Worm (Caenorhabditis elegans) whole organism, L3 larva: ENCODE measurements around the gene F47C12.8.
A peak's percentile ranks its signal among the peaks of the same experiment; 100 is the strongest.

ENCODE experiments used
- R02D3.7 ChIP-seq: fragments of 150-350 bp; optimal IDR thresholded peaks from 2 replicates; lab custom pipeline; 2014; ENCODE audit warnings: missing biosample characterization, missing genetic modification characterization
- ZK546.5 ChIP-seq: sonication (generic microtip); optimal IDR thresholded peaks from 2 replicates; lab custom pipeline; 2017; ENCODE audit warnings: missing biosample characterization, missing genetic modification characterization
- aly-2 ChIP-seq: fragments of 150-350 bp; optimal IDR thresholded peaks from 2 replicates; lab custom pipeline; 2014; ENCODE audit warnings: missing biosample characterization, missing genetic modification characterization
- ama-1 ChIP-seq: fragments of 150-350 bp; optimal IDR thresholded peaks from 2 replicates; lab custom pipeline; 2018
- ceh-28 ChIP-seq: fragments of 150-350 bp; optimal IDR thresholded peaks from 2 replicates; lab custom pipeline; 2014; ENCODE audit warnings: missing biosample characterization, missing genetic modification reagents, missing genetic modification characterization
- ceh-82 ChIP-seq: fragments of 150-350 bp; optimal IDR thresholded peaks from 2 replicates; lab custom pipeline; 2014; ENCODE audit warnings: missing biosample characterization, missing genetic modification characterization
- ceh-9 ChIP-seq: sonication (generic microtip); optimal IDR thresholded peaks from 2 replicates; lab custom pipeline; 2018; ENCODE audit warnings: missing biosample characterization, missing genetic modification characterization
- daf-12 ChIP-seq: fragments of 150-350 bp; optimal IDR thresholded peaks from 2 replicates; lab custom pipeline; 2014; ENCODE audit warnings: missing biosample characterization, missing genetic modification reagents, missing genetic modification characterization
- egl-27 ChIP-seq: sonication (generic microtip); optimal IDR thresholded peaks from 4 replicates; lab custom pipeline; 2017; ENCODE audit warnings: missing biosample characterization, missing genetic modification reagents, missing genetic modification characterization
- egl-5 ChIP-seq: fragments of 150-350 bp; optimal IDR thresholded peaks from 2 replicates; lab custom pipeline; 2017; ENCODE audit warnings: missing biosample characterization, missing genetic modification reagents, missing genetic modification characterization, inconsistent platforms
- elt-1 ChIP-seq: fragments of 150-350 bp; optimal IDR thresholded peaks from 2 replicates; lab custom pipeline; 2014; ENCODE audit warnings: missing biosample characterization, missing genetic modification characterization
- elt-2 ChIP-seq: sonication (generic microtip); optimal IDR thresholded peaks from 2 replicates; lab custom pipeline; 2016; ENCODE audit warnings: missing genetic modification reagents, mild to moderate bottlenecking, missing genetic modification characterization, missing compliant biosample characterization
- eor-1 ChIP-seq, 2 experiments: fragments of 150-350 bp; optimal IDR thresholded peaks; 2 replicates each; lab custom pipeline; 2014 to 2018; ENCODE audit warnings: missing biosample characterization in 2 of 2, missing genetic modification characterization in 2 of 2
- fkh-10 ChIP-seq: sonication (generic microtip); optimal IDR thresholded peaks from 2 replicates; lab custom pipeline; 2017; ENCODE audit warnings: missing biosample characterization, missing genetic modification reagents, missing genetic modification characterization
- fkh-2 ChIP-seq: fragments of 150-350 bp; optimal IDR thresholded peaks from 2 replicates; lab custom pipeline; 2014; ENCODE audit warnings: missing biosample characterization, missing genetic modification reagents, missing genetic modification characterization
- fos-1 ChIP-seq: fragments of 150-350 bp; optimal IDR thresholded peaks from 2 replicates; lab custom pipeline; 2014; ENCODE audit warnings: missing biosample characterization, missing genetic modification characterization
- hmg-11 ChIP-seq: sonication (generic microtip); optimal IDR thresholded peaks from 2 replicates; lab custom pipeline; 2016; ENCODE audit warnings: missing genetic modification characterization, missing compliant biosample characterization
- lin-39 ChIP-seq: fragments of 150-350 bp; optimal IDR thresholded peaks from 2 replicates; lab custom pipeline; 2018; ENCODE audit warnings: missing biosample characterization, missing genetic modification reagents, missing genetic modification characterization
- lsy-12 ChIP-seq: sonication (generic microtip); optimal IDR thresholded peaks from 2 replicates; lab custom pipeline; 2016; ENCODE audit warnings: mild to moderate bottlenecking, missing genetic modification characterization, missing compliant biosample characterization
- mml-1 ChIP-seq: fragments of 150-350 bp; sonication (generic microtip); optimal IDR thresholded peaks from 3 replicates; lab custom pipeline; 2014; ENCODE audit warnings: missing biosample characterization, missing genetic modification characterization
- nfya-1 ChIP-seq: sonication (generic microtip); optimal IDR thresholded peaks from 2 replicates; lab custom pipeline; 2017; ENCODE audit warnings: missing genetic modification characterization, mild to moderate bottlenecking, missing compliant biosample characterization, antibody characterized with exemption, moderate library complexity; ENCODE audit not compliant: insufficient read depth
- nhr-11 ChIP-seq: fragments of 150-350 bp; optimal IDR thresholded peaks from 2 replicates; lab custom pipeline; 2014; ENCODE audit warnings: missing biosample characterization, missing genetic modification characterization
- nhr-12 ChIP-seq: fragments of 150-350 bp; optimal IDR thresholded peaks from 2 replicates; lab custom pipeline; 2014; ENCODE audit warnings: missing biosample characterization, missing genetic modification characterization
- nhr-23 ChIP-seq: fragments of 150-350 bp; optimal IDR thresholded peaks from 2 replicates; lab custom pipeline; 2014; ENCODE audit warnings: missing biosample characterization, missing genetic modification reagents, missing genetic modification characterization
- nhr-237 ChIP-seq: fragments of 150-350 bp; optimal IDR thresholded peaks from 2 replicates; lab custom pipeline; 2014; ENCODE audit warnings: missing biosample characterization, missing genetic modification characterization
- nhr-25 ChIP-seq: sonication (generic microtip); optimal IDR thresholded peaks from 2 replicates; lab custom pipeline; 2017; ENCODE audit warnings: missing biosample characterization, missing genetic modification characterization
- nhr-43 ChIP-seq: sonication (generic microtip); optimal IDR thresholded peaks from 2 replicates; lab custom pipeline; 2016; ENCODE audit warnings: mild to moderate bottlenecking, missing genetic modification characterization, missing compliant biosample characterization; ENCODE audit not compliant: poor library complexity, severe bottlenecking
- nhr-67 ChIP-seq: fragments of 150-350 bp; optimal IDR thresholded peaks from 2 replicates; lab custom pipeline; 2014; ENCODE audit warnings: missing biosample characterization, missing genetic modification characterization
- nhr-76 ChIP-seq: fragments of 150-350 bp; sonication (generic microtip); optimal IDR thresholded peaks from 5 replicates; lab custom pipeline; 2014; ENCODE audit warnings: missing biosample characterization, missing genetic modification characterization
- nhr-77 ChIP-seq: fragments of 150-350 bp; optimal IDR thresholded peaks from 2 replicates; lab custom pipeline; 2014; ENCODE audit warnings: missing biosample characterization, missing genetic modification characterization
- pha-4 ChIP-seq: fragments of 150-350 bp; optimal IDR thresholded peaks from 2 replicates; lab custom pipeline; 2014; ENCODE audit warnings: missing biosample characterization, missing genetic modification reagents, missing genetic modification characterization
- sea-2 ChIP-seq: fragments of 150-350 bp; sonication (generic microtip); optimal IDR thresholded peaks from 4 replicates; lab custom pipeline; 2014; ENCODE audit warnings: missing biosample characterization, missing genetic modification reagents, missing genetic modification characterization
- snpc-4 ChIP-seq: fragments of 150-350 bp; optimal IDR thresholded peaks from 2 replicates; lab custom pipeline; 2014; ENCODE audit warnings: missing biosample characterization, missing genetic modification characterization
- tbx-2 ChIP-seq: sonication (generic microtip); optimal IDR thresholded peaks from 2 replicates; lab custom pipeline; 2016; ENCODE audit warnings: mild to moderate bottlenecking, missing genetic modification characterization, missing compliant biosample characterization
- unc-39 ChIP-seq: sonication (generic microtip); optimal IDR thresholded peaks from 4 replicates; lab custom pipeline; 2017; ENCODE audit warnings: missing biosample characterization, missing genetic modification characterization
- zag-1 ChIP-seq: fragments of 150-350 bp; optimal IDR thresholded peaks from 2 replicates; lab custom pipeline; 2014; ENCODE audit warnings: missing biosample characterization, missing genetic modification characterization
- ztf-11 ChIP-seq: fragments of 150-350 bp; optimal IDR thresholded peaks from 2 replicates; lab custom pipeline; 2014; ENCODE audit warnings: missing biosample characterization, missing genetic modification characterization
- ztf-4 ChIP-seq: fragments of 150-350 bp; optimal IDR thresholded peaks from 2 replicates; lab custom pipeline; 2014; ENCODE audit warnings: missing biosample characterization, missing genetic modification characterization

Gene F47C12.8

DNA sequence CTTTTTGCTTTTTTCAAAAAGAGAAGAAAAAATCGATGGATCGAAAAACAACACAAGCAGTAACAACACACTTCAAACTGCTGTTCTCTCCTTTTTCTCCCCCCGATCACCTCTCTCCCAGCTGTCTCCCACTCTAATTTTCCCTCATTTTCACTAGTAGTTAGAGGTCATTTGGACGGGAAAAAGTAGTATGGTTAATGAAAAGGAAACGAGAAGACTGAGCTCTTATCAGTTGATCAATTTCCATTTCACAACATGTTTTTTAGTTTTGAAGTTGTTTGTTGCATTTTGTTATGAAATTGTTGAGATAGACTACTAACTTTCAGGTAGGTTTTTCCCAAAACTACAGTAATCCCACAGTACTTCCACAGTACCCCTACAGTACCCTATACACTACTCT is 10.0 kb upstream of the F47C12.8 start:
- TF ChIP-seq egl-5 (tag; lab: Kevin White, UChicago), result no peak
- no peak for TF ChIP-seq pha-4 (tag; lab: Kevin White, UChicago)
- TF ChIP-seq ceh-82 (tag; lab: Kevin White, UChicago), result no peak
- TF ChIP-seq ztf-4 (tag; lab: Kevin White, UChicago), result no peak
- no peak for TF ChIP-seq tbx-2 (tag; lab: Kevin White, UChicago)
- TF ChIP-seq nhr-25, result no peak
- TF ChIP-seq zag-1 (tag; lab: Kevin White, UChicago), result no peak
- no peak for TF ChIP-seq nhr-23 (tag; lab: Kevin White, UChicago)

DNA sequence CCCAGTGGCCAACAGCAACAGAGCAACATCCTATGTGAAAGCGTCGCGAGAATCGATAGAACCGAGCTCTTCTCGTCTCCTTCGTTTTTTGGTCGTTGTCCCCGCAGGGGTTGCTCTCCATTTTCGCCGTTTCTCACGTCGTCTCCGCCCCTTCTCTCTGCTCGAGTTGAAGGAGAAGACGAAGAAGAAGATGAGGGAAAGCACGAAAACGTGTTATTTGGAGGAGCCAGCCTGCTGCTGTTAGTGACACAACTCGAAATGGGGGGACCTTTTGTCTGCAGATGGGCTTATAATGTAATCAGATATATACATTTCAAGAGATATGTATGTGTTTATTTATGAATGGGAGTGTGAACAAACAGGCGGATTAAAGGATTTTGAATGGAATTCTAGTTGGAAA is 9.3 kb upstream of the F47C12.8 start, which contains the start of gene W02C12.2:
Gene W02C12.2, minus strand, starts transcription at position 277 of the 400 bp plus-strand sequence.
- no peak for TF ChIP-seq nhr-67 (tag; lab: Kevin White, UChicago)
- no peak for TF ChIP-seq ceh-28 (tag; lab: Kevin White, UChicago)
- TF ChIP-seq snpc-4 (tag; lab: Kevin White, UChicago), result no peak
- no peak for TF ChIP-seq nhr-76 (tag; lab: Kevin White, UChicago)
- TF ChIP-seq unc-39 (tag; lab: Kevin White, UChicago), result no peak
- TF ChIP-seq ZK546.5 (tag; lab: Kevin White, UChicago), result no peak
- TF ChIP-seq fkh-2 (tag; lab: Kevin White, UChicago), result no peak
- TF ChIP-seq egl-5 (tag; lab: Kevin White, UChicago), result no peak
- no peak for TF ChIP-seq mml-1
- TF ChIP-seq sea-2 (GFP tag; lab: Kevin White, UChicago), result no peak
- TF ChIP-seq nhr-43 (tag; lab: Kevin White, UChicago), result no peak
- no peak for TF ChIP-seq ceh-82 (tag; lab: Kevin White, UChicago)
- TF ChIP-seq nfya-1, result no peak
- TF ChIP-seq R02D3.7 (tag; lab: Kevin White, UChicago), result no peak
- no peak for TF ChIP-seq lsy-12
- TF ChIP-seq nhr-12 (tag; lab: Kevin White, UChicago), result no peak
- TF ChIP-seq nhr-77 (tag; lab: Kevin White, UChicago), result no peak
- TF ChIP-seq, all 47 proteins: peak for 0

DNA sequence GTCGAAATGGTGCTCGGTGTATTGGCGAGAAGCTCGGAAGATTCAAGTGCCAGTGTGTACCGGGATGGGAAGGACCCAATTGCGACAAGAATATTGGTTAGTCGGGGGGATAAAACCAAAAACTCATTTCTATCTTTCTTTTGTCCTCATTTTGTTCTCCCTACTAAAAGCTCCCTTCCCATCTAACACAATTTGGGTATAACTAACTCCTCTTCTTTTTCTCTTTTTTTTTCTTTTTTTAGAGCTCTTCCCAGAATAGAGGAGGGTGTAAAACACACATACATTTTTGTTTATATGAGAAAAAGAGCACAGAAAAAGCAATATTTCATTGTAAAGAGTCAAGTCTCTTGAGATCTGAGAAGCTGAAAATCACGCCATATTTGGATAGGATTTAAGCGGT is 6.7 kb upstream of the F47C12.8 start:
- TF ChIP-seq nhr-11 (tag; lab: Kevin White, UChicago) (no peak), fkh-10 (GFP tag; lab: Kevin White, UChicago) (peak; percentile 61)

DNA sequence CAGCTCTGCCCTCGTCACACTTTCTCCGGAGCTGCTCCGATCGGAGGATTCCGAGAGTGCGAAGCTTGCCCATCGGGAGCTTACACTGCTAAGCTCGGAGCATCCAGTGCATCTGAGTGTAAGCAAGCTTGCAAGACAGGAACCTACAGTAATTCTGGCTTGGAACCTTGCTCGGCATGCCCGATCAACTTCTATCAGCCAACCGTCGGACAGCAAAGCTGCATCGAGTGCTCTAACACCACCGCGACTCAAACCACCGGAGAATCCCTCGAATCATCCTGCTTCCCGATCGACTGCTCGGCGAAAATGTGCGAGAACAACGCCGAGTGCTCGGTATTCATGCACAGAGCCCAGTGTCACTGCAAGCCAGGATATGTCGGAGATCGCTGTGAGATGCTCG is 5.8 kb upstream of the F47C12.8 start:
- TF ChIP-seq egl-27 (tag; lab: Kevin White, UChicago), result no peak
- TF ChIP-seq ceh-82 (tag; lab: Kevin White, UChicago), result no peak
- no peak for TF ChIP-seq nhr-12 (tag; lab: Kevin White, UChicago)

DNA sequence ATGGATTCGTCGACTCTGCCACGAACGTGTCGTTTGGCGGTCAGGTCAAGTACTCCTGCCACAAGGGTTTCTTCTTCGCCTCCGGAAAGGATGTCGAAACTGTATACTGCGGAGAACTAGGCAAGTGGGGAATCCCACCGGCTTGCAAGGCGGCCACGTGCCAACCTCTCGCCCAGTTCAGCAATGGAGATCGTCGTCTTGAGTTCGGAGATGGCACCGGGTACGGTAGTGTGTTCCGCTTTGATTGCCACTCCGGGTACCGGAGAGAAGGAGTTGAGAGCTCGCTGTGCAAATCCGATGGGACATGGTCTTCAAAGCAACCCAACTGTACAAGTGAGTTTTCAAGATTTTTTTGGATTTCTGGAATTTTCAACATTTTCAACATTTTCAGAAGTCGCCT is 1.2 kb upstream of the F47C12.8 start:
- TF ChIP-seq elt-1 (tag; lab: Kevin White, UChicago) (no peak), ceh-28 (tag; lab: Kevin White, UChicago) (no peak), mml-1 (no peak), ceh-9 (tag; lab: Kevin White, UChicago) (no peak), nhr-237 (tag; lab: Kevin White, UChicago) (no peak), nhr-23 (tag; lab: Kevin White, UChicago) (no peak), hmg-11 (tag; lab: Kevin White, UChicago) (no peak), nhr-77 (tag; lab: Kevin White, UChicago) (no peak), eor-1 (tag; optimal IDR thresholded peaks at IDR 0.05; lab: Kevin White, UChicago) (no peak), ztf-11 (tag; lab: Kevin White, UChicago) (no peak), elt-2 (tag; lab: Kevin White, UChicago) (no peak), nhr-76 (tag; lab: Kevin White, UChicago) (no peak)

DNA sequence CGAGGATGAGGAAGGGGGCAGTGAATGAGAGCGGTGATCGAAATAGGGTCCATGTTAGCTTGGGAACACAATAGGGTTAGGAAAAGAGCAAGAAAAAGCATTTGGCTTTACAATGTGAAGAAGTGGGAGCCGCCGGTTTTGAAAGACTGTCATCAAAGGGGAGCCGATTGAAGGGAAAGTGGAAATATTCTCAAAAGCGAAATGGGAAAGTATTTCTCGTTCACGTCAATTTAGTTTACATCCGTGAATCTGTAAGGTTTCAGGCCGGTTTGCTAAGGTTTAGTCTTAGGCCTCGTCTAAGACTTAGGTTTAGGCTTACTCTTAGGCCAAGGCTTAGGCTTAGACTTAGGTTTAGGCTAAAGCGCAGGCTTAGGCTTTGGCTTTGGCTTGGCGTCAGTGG is 3.0 kb downstream of the F47C12.8 start, which contains the start of gene F47C12.7:
Gene F47C12.7, minus strand, starts transcription at position 101 of the 400 bp plus-strand sequence.
- no peak for TF ChIP-seq mml-1
- TF ChIP-seq lin-39 (tag; lab: Kevin White, UChicago), result no peak
- TF ChIP-seq fos-1, result no peak
- TF ChIP-seq nhr-12 (tag; lab: Kevin White, UChicago), result no peak
- no peak for TF ChIP-seq ceh-28 (tag; lab: Kevin White, UChicago)
- TF ChIP-seq fkh-10 (GFP tag; lab: Kevin White, UChicago), result no peak
- TF ChIP-seq daf-12 (tag; lab: Kevin White, UChicago), result no peak
- TF ChIP-seq aly-2 (tag; lab: Kevin White, UChicago), result no peak
- TF ChIP-seq nhr-67 (tag; lab: Kevin White, UChicago), result no peak
- TF ChIP-seq ama-1 (lab: Kevin White, UChicago), result no peak
